Worm (Caenorhabditis elegans): ENCODE data around the gene shc-3.

ce11 chrX:13745558-13745957 lies 28.2 kb downstream of the shc-3 start:
- TF ChIP-seq nhr-11 (tag; optimal IDR thresholded peaks at IDR 0.05) (no peak), hlh-30 (tag; optimal IDR thresholded peaks at IDR 0.05; ENCODE audit: insufficient read depth) (no peak), tbx-2 (tag; optimal IDR thresholded peaks at IDR 0.05) (no peak), nfya-1 (tag; optimal IDR thresholded peaks at IDR 0.05) (no peak), pha-4 (tag; optimal IDR thresholded peaks at IDR 0.05) (no peak), K02D7.2 (tag; optimal IDR thresholded peaks at IDR 0.05) (no peak), npax-4 (tag; optimal IDR thresholded peaks at IDR 0.05) (no peak), ceh-30 (tag; optimal IDR thresholded peaks at IDR 0.05) (no peak)
